Worm (Caenorhabditis elegans): ENCODE measurements around the gene K07E3.9.
A peak's percentile ranks its signal among the peaks of the same experiment; 100 is the strongest.

Gene K07E3.9

ce11 chrX:8078374-8078773 is 29.6 kb upstream of the K07E3.9 start:
- no peak for TF ChIP-seq zip-2 (tag; optimal IDR thresholded peaks at IDR 0.05)
- TF ChIP-seq ztf-11 (tag; optimal IDR thresholded peaks at IDR 0.05) = no peak
- TF ChIP-seq dve-1 (tag; optimal IDR thresholded peaks at IDR 0.05; ENCODE audit: insufficient read depth) = peak; percentile 13
- TF ChIP-seq pqm-1 (tag; optimal IDR thresholded peaks at IDR 0.05) = peak; percentile 24
- no peak for TF ChIP-seq zfp-3 (GFP tag; conservative IDR thresholded peaks at IDR 0.05)
- peak; percentile 54 for TF ChIP-seq nhr-28 (tag; optimal IDR thresholded peaks at IDR 0.05)
- no peak for TF ChIP-seq pha-4 (GFP tag; IDR thresholded peaks at IDR 0.05)
- no peak for TF ChIP-seq pha-4 (tag; optimal IDR thresholded peaks at IDR 0.05)
- TF ChIP-seq aha-1 (tag) = peak; percentile 1
- no peak for TF ChIP-seq nhr-10 (tag; optimal IDR thresholded peaks at IDR 0.05)
- TF ChIP-seq hlh-30 (tag; optimal IDR thresholded peaks at IDR 0.05; ENCODE audit: insufficient read depth) = no peak
- peak; percentile 29; the same call in 1 of the 2 replicates for TF ChIP-seq dmd-6 (GFP tag; IDR thresholded peaks at IDR 0.05)
- TF ChIP-seq T20F7.1 (GFP tag; optimal IDR thresholded peaks at IDR 0.05) = no peak
- no peak for TF ChIP-seq php-3 (GFP tag; IDR thresholded peaks at IDR 0.05)

- TF ChIP-seq cey-2 (tag; optimal IDR thresholded peaks at IDR 0.05; ENCODE audit: borderline replicate concordance, insufficient read depth) = no peak
- TF ChIP-seq F26F4.8 (GFP tag; conservative IDR thresholded peaks at IDR 0.05) = no peak
- peak in 1 of 2 experiments; percentile 7 for TF ChIP-seq unc-62 (GFP tag; optimal IDR thresholded peaks at IDR 0.05 in 1 of 2)
- TF ChIP-seq unc-62 (tag; optimal IDR thresholded peaks at IDR 0.05) = no peak
- no peak for TF ChIP-seq mes-2 (tag; optimal IDR thresholded peaks at IDR 0.05; ENCODE audit: poor library complexity, severe bottlenecking)
- TF ChIP-seq dmd-6 (GFP tag; IDR thresholded peaks at IDR 0.05) = 0 out of 2 replicates have a peak, but pooled peaks have one; percentile 21
- TF ChIP-seq pqm-1 (tag; optimal IDR thresholded peaks at IDR 0.05) = peak; percentile 52
- no peak for TF ChIP-seq sdz-12 (GFP tag; optimal IDR thresholded peaks at IDR 0.05)
- no peak for TF ChIP-seq F44E2.7 (GFP tag; IDR thresholded peaks at IDR 0.05)
- no peak for TF ChIP-seq ztf-7 (tag; optimal IDR thresholded peaks at IDR 0.05)
- no peak for TF ChIP-seq skn-1 (tag; optimal IDR thresholded peaks at IDR 0.05)
- no peak for TF ChIP-seq nhr-6 (tag; optimal IDR thresholded peaks at IDR 0.05)
- TF ChIP-seq Y75B8A.6 (GFP tag; IDR thresholded peaks at IDR 0.05) = 0 out of 2 replicates have a peak, but pooled peaks have one; percentile 48
- peak; percentile 71 for TF ChIP-seq aha-1 (tag)
- TF ChIP-seq php-3 (GFP tag; IDR thresholded peaks at IDR 0.05) = 0 out of 2 replicates have a peak, but pooled peaks have one; percentile 17
- no peak for TF ChIP-seq lsy-2 (tag; optimal IDR thresholded peaks at IDR 0.05)
- TF ChIP-seq hif-1 (tag; optimal IDR thresholded peaks at IDR 0.05) = peak in 1 of 2 experiments; percentile 37
- TF ChIP-seq dve-1 (tag; optimal IDR thresholded peaks at IDR 0.05; ENCODE audit: insufficient read depth) = peak; percentile 55
- no peak for TF ChIP-seq T20F7.1 (GFP tag; optimal IDR thresholded peaks at IDR 0.05)
- TF ChIP-seq mdt-29 (GFP tag; IDR thresholded peaks at IDR 0.05) = no peak
- no peak for TF ChIP-seq daf-16 (GFP tag; optimal IDR thresholded peaks at IDR 0.05)
- peak; percentile 81 for TF ChIP-seq daf-16 (tag; optimal IDR thresholded peaks at IDR 0.05)
- TF ChIP-seq nhr-11 (tag; optimal IDR thresholded peaks at IDR 0.05) = no peak
- peak; percentile 23 for TF ChIP-seq hlh-11 (tag; optimal IDR thresholded peaks at IDR 0.05)
These were observed 29.1 kb upstream of the K07E3.9 start for ce11 chrX:8078899-8079298.

- TF ChIP-seq aha-1 (tag) (peak; percentile 92), F10B5.3 (tag; optimal IDR thresholded peaks at IDR 0.05) (no peak)
These were observed 25.3 kb upstream of the K07E3.9 start for ce11 chrX:8082703-8083102.

- TF ChIP-seq snpc-4 (tag; optimal IDR thresholded peaks at IDR 0.05) = no peak
- peak; percentile 74 for TF ChIP-seq php-3 (GFP tag; IDR thresholded peaks at IDR 0.05)
- TF ChIP-seq set-16 (GFP tag; IDR thresholded peaks at IDR 0.05) = no peak
- no peak for TF ChIP-seq nhr-10 (tag; optimal IDR thresholded peaks at IDR 0.05)
- no peak for TF ChIP-seq nhr-25 (tag; optimal IDR thresholded peaks at IDR 0.05; ENCODE audit: borderline replicate concordance, insufficient read depth)
- TF ChIP-seq daf-16 (GFP tag; optimal IDR thresholded peaks at IDR 0.05) = no peak
- peak; percentile 54 for TF ChIP-seq daf-16 (tag; optimal IDR thresholded peaks at IDR 0.05)
- TF ChIP-seq zip-2 (tag; optimal IDR thresholded peaks at IDR 0.05) = peak; percentile 20
- TF ChIP-seq nhr-11 (tag; optimal IDR thresholded peaks at IDR 0.05) = no peak
These were observed 24.7 kb upstream of the K07E3.9 start for ce11 chrX:8083330-8083729.
